Worm (Caenorhabditis elegans): ENCODE data around the gene C08F11.13.
A peak's percentile ranks its signal among the peaks of the same experiment; 100 is the strongest.

C08F11.13 gene

ce11 chrIV:13633165-13633564 is 23.5 kb upstream of the C08F11.13 start, which contains the start of gene fbxa-98:
Gene fbxa-98, plus strand, starts transcription at chrIV:13633407.
- TF ChIP-seq cebp-1 (GFP tag; IDR thresholded peaks at IDR 0.05) (peak; percentile 81; the same call in 1 of the 2 replicates), cebp-1 (tag; optimal IDR thresholded peaks at IDR 0.05) (no peak), B0019.2 (GFP tag; conservative IDR thresholded peaks at IDR 0.05) (no peak), ztf-28 (GFP tag; IDR thresholded peaks at IDR 0.05) (no peak), hmg-1.2 (GFP tag; IDR thresholded peaks at IDR 0.05) (no peak), rpc-1 (optimal IDR thresholded peaks at IDR 0.05) (no peak), rpc-1 (tag; optimal IDR thresholded peaks at IDR 0.05) (no peak), Y95B8A.8 (GFP tag; IDR thresholded peaks at IDR 0.05) (no peak), sea-2 (GFP tag; IDR thresholded peaks at IDR 0.05) (no peak), nhr-27 (tag; optimal IDR thresholded peaks at IDR 0.05) (no peak)

DNA sequence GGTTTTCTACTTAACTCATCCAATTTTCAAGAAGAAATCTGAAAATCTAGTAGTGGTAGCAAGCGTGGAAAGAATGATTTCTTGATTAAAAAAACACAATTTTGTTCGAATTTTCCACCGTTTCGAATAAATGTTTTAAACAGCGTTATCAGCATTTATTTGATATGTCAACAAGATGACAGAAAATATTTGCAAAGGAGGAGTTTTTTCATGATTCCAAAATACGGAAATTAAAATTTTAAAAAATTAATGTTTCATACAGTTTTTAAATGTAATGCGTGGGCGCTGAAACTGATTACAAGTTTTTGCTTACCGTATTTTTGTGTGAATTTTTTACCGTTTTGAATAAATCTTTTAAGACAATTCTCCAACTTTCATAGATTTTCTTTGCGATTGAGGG is 22.9 kb upstream of the C08F11.13 start:
- no peak for TF ChIP-seq Y56A3A.18 (GFP tag; IDR thresholded peaks at IDR 0.05)

DNA sequence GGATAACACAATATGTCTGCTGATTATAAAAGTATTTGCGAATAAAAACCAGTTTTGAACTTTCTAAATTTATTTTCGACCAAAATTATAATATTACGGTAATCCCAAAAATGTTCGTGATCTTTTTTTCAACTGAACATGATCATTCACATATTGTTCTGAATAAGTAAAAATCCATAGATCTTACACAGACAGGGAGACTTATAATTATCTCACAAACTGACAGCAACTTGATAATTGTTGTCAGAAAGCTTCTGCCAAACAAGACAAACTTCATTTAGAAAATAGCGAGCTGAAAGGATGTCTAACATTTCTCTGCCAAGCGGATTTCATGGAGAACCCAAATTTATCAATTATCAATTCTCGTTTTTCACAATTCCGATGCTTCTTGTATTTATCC is 16.8 kb upstream of the C08F11.13 start, which contains the start of gene sru-21:
Gene sru-21 (plus strand): TSS at position 301 of the 400 bp plus-strand sequence.
- TF ChIP-seq hsf-1 (GFP tag; IDR thresholded peaks at IDR 0.05) (no peak), let-607 (tag; optimal IDR thresholded peaks at IDR 0.05) (no peak), F22D6.2 (tag; optimal IDR thresholded peaks at IDR 0.05) (no peak), Y53G8AR.9 (GFP tag; conservative IDR thresholded peaks at IDR 0.05) (no peak)

- TF ChIP-seq nfya-2 (GFP tag; IDR thresholded peaks at IDR 0.05) (no peak), T07F8.4 (tag; optimal IDR thresholded peaks at IDR 0.05) (no peak), cebp-2 (GFP tag; IDR thresholded peaks at IDR 0.05) (no peak), lsy-27 (tag; optimal IDR thresholded peaks at IDR 0.05; ENCODE audit: borderline replicate concordance, insufficient read depth) (no peak), sea-2 (GFP tag; IDR thresholded peaks at IDR 0.05) (no peak), hlh-26 (GFP tag; conservative IDR thresholded peaks at IDR 0.05) (no peak), snpc-4 (GFP tag; optimal IDR thresholded peaks at IDR 0.05) (no peak), snpc-4 (tag; optimal IDR thresholded peaks at IDR 0.05) (peak in 1 of 4 experiments; percentile 29)
These were observed 13.8 kb upstream of the C08F11.13 start, which contains the start of gene C08F11.1 for ce11 chrIV:13623533-13623932. Gene C08F11.1, plus strand, starts transcription at chrIV:13623833.

ce11 chrIV:13619203-13619602 is 9.5 kb upstream of the C08F11.13 start, which contains the start of gene C08F11.3:
Gene C08F11.3, plus strand, starts transcription at chrIV:13619503.
- TF ChIP-seq mel-28 (tag; optimal IDR thresholded peaks at IDR 0.05; ENCODE audit: borderline replicate concordance) (no peak), die-1 (tag; optimal IDR thresholded peaks at IDR 0.05) (no peak), ztf-26 (tag; optimal IDR thresholded peaks at IDR 0.05) (no peak), lin-40 (tag; optimal IDR thresholded peaks at IDR 0.05) (no peak), zfh-2 (GFP tag; conservative IDR thresholded peaks at IDR 0.05) (no peak), mcd-1 (GFP tag; IDR thresholded peaks at IDR 0.05) (no peak), atf-7 (tag; optimal IDR thresholded peaks at IDR 0.05) (no peak), Y67H2A.10 (GFP tag; conservative IDR thresholded peaks at IDR 0.05) (no peak), ceh-27 (GFP tag; optimal IDR thresholded peaks at IDR 0.05) (no peak), ceh-40 (GFP tag; IDR thresholded peaks at IDR 0.05) (no peak), ztf-3 (GFP tag; optimal IDR thresholded peaks at IDR 0.05) (no peak), nhr-80 (tag; optimal IDR thresholded peaks at IDR 0.05) (no peak), ceh-91 (GFP tag; IDR thresholded peaks at IDR 0.05) (no peak)

Measured in whole organism, young adult.